Worm (Caenorhabditis elegans) whole organism, L4 larva: ENCODE data around the gene srg-68.

Source experiments
- D1046.2 ChIP-seq: fragments of 200-800 bp; sonication (Bioruptor generic); IDR thresholded peaks from 2 replicates; pipeline ENCODE4 v1.3.6; 2022; ENCODE audit warnings: missing genetic modification characterization, missing compliant biosample characterization
- F44E2.7 ChIP-seq: fragments of 200-800 bp; sonication (Bioruptor generic); IDR thresholded peaks from 2 replicates; pipeline ENCODE4 v2.1.2; 2022; ENCODE audit warnings: missing genetic modification characterization, missing compliant biosample characterization
- Y105C5A.15 ChIP-seq: fragments of 200-800 bp; sonication (Bioruptor generic); IDR thresholded peaks from 2 replicates; pipeline ENCODE4 v1.3.6; 2022; ENCODE audit warnings: missing genetic modification characterization, missing compliant biosample characterization
- Y75B8A.6 ChIP-seq: fragments of 200-800 bp; sonication (Bioruptor generic); IDR thresholded peaks from 2 replicates; pipeline ENCODE4 v1.3.6; 2022; ENCODE audit warnings: missing genetic modification reagents, missing genetic modification characterization, missing compliant biosample characterization
- aly-2 ChIP-seq: sonication (generic microtip); optimal IDR thresholded peaks from 2 replicates; lab custom pipeline; 2018; ENCODE audit warnings: missing biosample characterization, missing genetic modification characterization
- ceh-20 ChIP-seq: fragments of 200-800 bp; sonication (Bioruptor generic); IDR thresholded peaks from 2 replicates; pipeline ENCODE4 v1.3.6; 2022; ENCODE audit warnings: missing genetic modification reagents, missing genetic modification characterization, missing compliant biosample characterization
- ceh-32 ChIP-seq: sonication (generic microtip); optimal IDR thresholded peaks from 2 replicates; lab custom pipeline; 2016; ENCODE audit warnings: mild to moderate bottlenecking, missing genetic modification characterization, missing compliant biosample characterization; ENCODE audit not compliant: poor library complexity
- ceh-62 ChIP-seq: sonication (generic microtip); optimal IDR thresholded peaks from 2 replicates; lab custom pipeline; 2017; ENCODE audit warnings: missing biosample characterization, missing genetic modification characterization
- daf-12 ChIP-seq: fragments of 150-350 bp; optimal IDR thresholded peaks from 2 replicates; lab custom pipeline; 2014; ENCODE audit warnings: missing biosample characterization, missing genetic modification reagents, missing genetic modification characterization
- daf-16 ChIP-seq, 3 experiments: sonication (generic microtip); optimal IDR thresholded peaks; 2 replicates each; lab custom pipeline; 2016 to 2017; ENCODE audit warnings: missing genetic modification characterization in 3 of 3, missing genetic modification reagents in 3 of 3, mild to moderate bottlenecking in 2 of 3, missing compliant biosample characterization in 2 of 3, missing biosample characterization in 1 of 3, moderate library complexity in 1 of 3
- dmd-6 ChIP-seq: fragments of 200-800 bp; sonication (Bioruptor generic); IDR thresholded peaks from 2 replicates; pipeline ENCODE4 v1.3.6; 2022; ENCODE audit warnings: missing genetic modification reagents, missing genetic modification characterization, missing compliant biosample characterization
- dpl-1 ChIP-seq: fragments of 150-350 bp; optimal IDR thresholded peaks from 2 replicates; lab custom pipeline; 2014; ENCODE audit warnings: missing biosample characterization, missing genetic modification reagents, missing genetic modification characterization
- dve-1 ChIP-seq: sonication (generic microtip); optimal IDR thresholded peaks from 2 replicates; lab custom pipeline; 2017; ENCODE audit warnings: antibody characterized with exemption, mild to moderate bottlenecking, missing genetic modification characterization, missing compliant biosample characterization; ENCODE audit not compliant: insufficient read depth
- egl-27 ChIP-seq: sonication (generic microtip); optimal IDR thresholded peaks from 3 replicates; lab custom pipeline; 2017; ENCODE audit warnings: missing biosample characterization, missing genetic modification reagents, missing genetic modification characterization
- egl-43 ChIP-seq: fragments of 200-800 bp; sonication (Bioruptor generic); IDR thresholded peaks from 2 replicates; pipeline ENCODE4 v1.3.6; 2022; ENCODE audit warnings: missing genetic modification reagents, missing genetic modification characterization, missing compliant biosample characterization
- fos-1 ChIP-seq: fragments of 150-350 bp; optimal IDR thresholded peaks from 2 replicates; lab custom pipeline; 2014; ENCODE audit warnings: missing biosample characterization, missing genetic modification characterization
- hlh-30 ChIP-seq: sonication (generic microtip); optimal IDR thresholded peaks from 2 replicates; lab custom pipeline; 2017; ENCODE audit warnings: antibody characterized with exemption, mild to moderate bottlenecking, missing genetic modification characterization, missing compliant biosample characterization; ENCODE audit not compliant: insufficient read depth
- hmg-1.1 ChIP-seq: fragments of 200-800 bp; sonication (Bioruptor generic); IDR thresholded peaks from 2 replicates; pipeline ENCODE4 v1.3.6; 2022; ENCODE audit warnings: missing genetic modification reagents, missing genetic modification characterization, missing compliant biosample characterization
- lin-15B ChIP-seq: fragments of 150-350 bp; sonication (generic microtip); optimal IDR thresholded peaks from 3 replicates; lab custom pipeline; 2014; ENCODE audit warnings: missing biosample characterization, missing genetic modification characterization
- lin-29 ChIP-seq: fragments of 200-800 bp; sonication (Bioruptor generic); IDR thresholded peaks from 2 replicates; pipeline ENCODE4 v1.3.6; 2022; ENCODE audit warnings: missing genetic modification reagents, missing genetic modification characterization, missing compliant biosample characterization
- mdl-1 ChIP-seq, 2 experiments: fragments of 150-350 bp in 1 of 2; sonication (generic microtip) in 1 of 2; optimal IDR thresholded peaks; 2 replicates each; lab custom pipeline; 2014 to 2017; ENCODE audit warnings: missing biosample characterization in 2 of 2, missing genetic modification characterization in 2 of 2
- mes-2 ChIP-seq: sonication (generic microtip); optimal IDR thresholded peaks from 2 replicates; lab custom pipeline; 2016; ENCODE audit warnings: missing genotype, mild to moderate bottlenecking, missing genetic modification characterization, missing compliant biosample characterization; ENCODE audit not compliant: poor library complexity, severe bottlenecking
- mxl-2 ChIP-seq: fragments of 200-800 bp; sonication (Bioruptor generic); conservative IDR thresholded peaks from 2 replicates; pipeline ENCODE4 v1.3.6; 2022; ENCODE audit warnings: missing genetic modification reagents, missing genetic modification characterization, missing compliant biosample characterization
- mxl-3 ChIP-seq: fragments of 200-800 bp; sonication (Bioruptor generic); optimal IDR thresholded peaks from 2 replicates; lab custom pipeline; 2018; ENCODE audit warnings: mild to moderate bottlenecking, missing genetic modification characterization, missing compliant biosample characterization
- nhr-10 ChIP-seq: fragments of 150-350 bp; optimal IDR thresholded peaks from 2 replicates; lab custom pipeline; 2014; ENCODE audit warnings: missing biosample characterization, missing genetic modification characterization
- nhr-102 ChIP-seq: sonication (generic microtip); optimal IDR thresholded peaks from 2 replicates; lab custom pipeline; 2016; ENCODE audit warnings: mild to moderate bottlenecking, missing genetic modification characterization, moderate library complexity, missing compliant biosample characterization
- nhr-25 ChIP-seq: sonication (generic microtip); optimal IDR thresholded peaks from 2 replicates; lab custom pipeline; 2017; ENCODE audit warnings: missing genetic modification characterization, mild to moderate bottlenecking, missing compliant biosample characterization, antibody characterized with exemption, moderate library complexity, borderline replicate concordance; ENCODE audit not compliant: insufficient read depth
- nhr-28 ChIP-seq: fragments of 150-350 bp; optimal IDR thresholded peaks from 2 replicates; lab custom pipeline; 2014; ENCODE audit warnings: missing biosample characterization, missing genetic modification characterization
- nhr-42 ChIP-seq: fragments of 200-800 bp; sonication (Bioruptor generic); IDR thresholded peaks from 2 replicates; pipeline ENCODE4 v1.3.6; 2022; ENCODE audit warnings: missing genetic modification characterization, missing compliant biosample characterization
- nhr-48 ChIP-seq: sonication (generic microtip); optimal IDR thresholded peaks from 2 replicates; lab custom pipeline; 2016; ENCODE audit warnings: mild to moderate bottlenecking, missing genetic modification characterization, missing compliant biosample characterization
- nhr-77 ChIP-seq: fragments of 150-350 bp; optimal IDR thresholded peaks from 2 replicates; lab custom pipeline; 2014; ENCODE audit warnings: missing biosample characterization, missing genetic modification characterization
- php-3 ChIP-seq: fragments of 200-800 bp; sonication (Bioruptor generic); IDR thresholded peaks from 2 replicates; pipeline ENCODE4 v1.3.6; 2022; ENCODE audit warnings: missing genetic modification reagents, missing genetic modification characterization, missing compliant biosample characterization
- pqm-1 ChIP-seq: sonication (generic microtip); optimal IDR thresholded peaks from 2 replicates; lab custom pipeline; 2017; ENCODE audit warnings: missing biosample characterization, missing genetic modification characterization
- spr-1 ChIP-seq: sonication (generic microtip); optimal IDR thresholded peaks from 2 replicates; lab custom pipeline; 2016; ENCODE audit warnings: mild to moderate bottlenecking, missing genetic modification characterization, missing compliant biosample characterization
- tag-97 ChIP-seq: fragments of 200-800 bp; sonication (Bioruptor generic); IDR thresholded peaks from 2 replicates; pipeline ENCODE4 v1.3.6; 2022; ENCODE audit warnings: missing genetic modification characterization, missing compliant biosample characterization
- tra-1 ChIP-seq: fragments of 200-800 bp; sonication (Bioruptor generic); IDR thresholded peaks from 2 replicates; pipeline ENCODE4 v1.3.6; 2022; ENCODE audit warnings: missing genetic modification reagents, missing genetic modification characterization, missing compliant biosample characterization
- unc-130 ChIP-seq: sonication (generic microtip); optimal IDR thresholded peaks from 2 replicates; lab custom pipeline; 2016; ENCODE audit warnings: missing genetic modification reagents, missing genetic modification characterization, missing compliant biosample characterization
- unc-39 ChIP-seq: sonication (generic microtip); optimal IDR thresholded peaks from 2 replicates; lab custom pipeline; 2017; ENCODE audit warnings: missing biosample characterization, missing genetic modification characterization
- unc-62 ChIP-seq, 3 experiments: fragments of 150-350 bp in 1 of 3; sonication (generic microtip); optimal IDR thresholded peaks in 2 of 3; peaks in 1 of 3; 1 replicate in 1 of 3; 2 replicates in 2 of 3; lab custom pipeline; 2014 to 2017; ENCODE audit warnings: missing biosample characterization in 3 of 3, missing genetic modification characterization in 3 of 3, missing genetic modification reagents in 3 of 3, missing genotype in 1 of 3
- zip-2 ChIP-seq: fragments of 150-350 bp; optimal IDR thresholded peaks from 2 replicates; lab custom pipeline; 2014; ENCODE audit warnings: missing biosample characterization, missing genetic modification characterization

Gene srg-68

ce11 chrV:5433020-5433419, 32.2 kb downstream of the srg-68 start, which contains the start of gene acl-6 (continued):
- peak; percentile 79 for TF ChIP-seq mes-2 (tag; lab: Kevin White, UChicago)
- TF ChIP-seq F44E2.7 (GFP tag; lab: Robert Waterston, UW) = no peak
- TF ChIP-seq zip-2 (tag; lab: Kevin White, UChicago) = no peak
- no peak for TF ChIP-seq lin-29 (GFP tag; lab: Robert Waterston, UW)
- no peak for TF ChIP-seq spr-1 (tag; lab: Kevin White, UChicago)
- no peak for TF ChIP-seq unc-130 (GFP tag; lab: Kevin White, UChicago)
- TF ChIP-seq daf-16 (GFP tag; optimal IDR thresholded peaks at IDR 0.05; lab: Kevin White, UChicago) = peak in 1 of 2 experiments; percentile 22
- TF ChIP-seq daf-16 (tag; optimal IDR thresholded peaks at IDR 0.05; lab: Kevin White, UChicago) = peak; percentile 85
- TF ChIP-seq dpl-1 = peak; percentile 90
- TF ChIP-seq nhr-102 (tag; lab: Kevin White, UChicago) = peak; percentile 34
- peak; percentile 90 for TF ChIP-seq dmd-6 (GFP tag; lab: Robert Waterston, UW)
- peak; percentile 89 for TF ChIP-seq dve-1
- no peak for TF ChIP-seq fos-1 (tag; lab: Kevin White, UChicago)
- no peak for TF ChIP-seq nhr-42 (GFP tag; lab: Robert Waterston, UW)
- TF ChIP-seq ceh-62 (tag; lab: Kevin White, UChicago) = no peak
- TF ChIP-seq ceh-32 (tag; lab: Kevin White, UChicago) = no peak
- TF ChIP-seq hmg-1.1 = 0 out of 2 replicates have a peak, but pooled peaks have one; percentile 37
- TF ChIP-seq unc-39 = no peak
- no peak for TF ChIP-seq daf-12 (tag; lab: Kevin White, UChicago)
- TF ChIP-seq nhr-10 (tag; lab: Kevin White, UChicago) = no peak
- TF ChIP-seq mxl-2 = no peak

- TF ChIP-seq egl-43 (no peak), php-3 (no peak), egl-27 (tag; lab: Kevin White, UChicago) (no peak), lin-15B (tag; lab: Kevin White, UChicago) (no peak), mdl-1 (tag; optimal IDR thresholded peaks at IDR 0.05; lab: Kevin White, UChicago) (no peak)
These were observed 32.7 kb downstream of the srg-68 start, which contains the start of gene F08F3.8 for ce11 chrV:5432499-5432898. Gene F08F3.8 (minus strand): TSS chrV:5432599.

- TF ChIP-seq daf-16 (GFP tag; optimal IDR thresholded peaks at IDR 0.05; lab: Kevin White, UChicago) (no peak), daf-16 (tag; optimal IDR thresholded peaks at IDR 0.05; lab: Kevin White, UChicago) (peak; percentile 50), dmd-6 (GFP tag; lab: Robert Waterston, UW) (peak; percentile 18; the same call in 1 of the 2 replicates), D1046.2 (GFP tag; lab: Robert Waterston, UW) (no peak), nhr-28 (tag; lab: Kevin White, UChicago) (peak; percentile 19)
- TF ChIP-seq, all 104 proteins: peak for 3
These were observed 37.4 kb downstream of the srg-68 start, which contains the start of gene rhr-1 for ce11 chrV:5427860-5428259. Gene rhr-1 (plus strand): TSS chrV:5428160.

ce11 chrV:5426337-5426736, 38.9 kb downstream of the srg-68 start:
- TF ChIP-seq nhr-77 (tag; lab: Kevin White, UChicago) (no peak), Y105C5A.15 (GFP tag; lab: Robert Waterston, UW) (no peak), unc-62 (GFP tag; optimal IDR thresholded peaks at IDR 0.05 in 1 of 2; lab: Kevin White, UChicago) (peak in 1 of 2 experiments; percentile 32), unc-62 (tag; optimal IDR thresholded peaks at IDR 0.05; lab: Kevin White, UChicago) (no peak)
- TF ChIP-seq, all 104 proteins: peak for 1

- TF ChIP-seq nhr-10 (tag; lab: Kevin White, UChicago) (peak; percentile 34), pqm-1 (tag; lab: Kevin White, UChicago) (peak; percentile 67), nhr-77 (tag; lab: Kevin White, UChicago) (peak; percentile 32), nhr-28 (tag; lab: Kevin White, UChicago) (peak; percentile 88), mdl-1 (tag; optimal IDR thresholded peaks at IDR 0.05; lab: Kevin White, UChicago) (peak; percentile 54 to 97), daf-16 (GFP tag; optimal IDR thresholded peaks at IDR 0.05; lab: Kevin White, UChicago) (no peak), daf-16 (tag; optimal IDR thresholded peaks at IDR 0.05; lab: Kevin White, UChicago) (peak; percentile 80), php-3 (0 out of 2 replicates have a peak, but pooled peaks have one; percentile 16), tra-1 (GFP tag; lab: Robert Waterston, UW) (peak; percentile 85), nhr-25 (tag; lab: Kevin White, UChicago) (peak; percentile 80), Y75B8A.6 (GFP tag; lab: Robert Waterston, UW) (no peak), tag-97 (GFP tag; lab: Robert Waterston, UW) (no peak), mxl-3 (GFP tag; lab: Kevin White, UChicago) (peak; percentile 96), dmd-6 (GFP tag; lab: Robert Waterston, UW) (peak; percentile 95), aly-2 (no peak), egl-43 (no peak), hlh-30 (peak; percentile 75), ceh-20 (GFP tag; lab: Robert Waterston, UW) (peak; percentile 79), nhr-48 (tag; lab: Kevin White, UChicago) (peak; percentile 39), dve-1 (peak; percentile 81), zip-2 (tag; lab: Kevin White, UChicago) (no peak)
These were observed 40.2 kb downstream of the srg-68 start for ce11 chrV:5425008-5425407.
